Worm (Caenorhabditis elegans): ENCODE results near the gene taf-7.2.

The taf-7.2 gene

DNA sequence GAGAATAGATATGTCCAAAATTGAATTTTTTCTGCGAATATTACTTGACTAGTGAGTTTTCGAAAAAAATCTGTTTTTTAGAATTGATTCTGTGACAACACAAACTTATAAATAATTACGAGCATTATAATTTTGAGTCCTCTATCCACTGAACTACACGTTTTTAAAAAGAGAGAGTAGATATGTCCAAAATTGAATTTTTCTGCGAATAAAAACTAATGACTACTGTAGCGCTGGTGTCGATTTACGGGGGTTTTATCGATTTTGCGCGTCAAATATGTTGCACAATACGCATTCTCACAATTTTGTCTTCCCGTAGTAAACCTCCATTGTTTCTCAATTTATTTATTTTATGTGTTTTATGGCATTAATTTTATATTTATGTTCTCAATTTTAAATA is 21.3 kb downstream of the taf-7.2 start:
- TF ChIP-seq lin-14 (GFP tag; optimal IDR thresholded peaks at IDR 0.05) (no peak), elt-3 (tag; optimal IDR thresholded peaks at IDR 0.05) (no peak), efl-3 (GFP tag; optimal IDR thresholded peaks at IDR 0.05) (no peak)

DNA sequence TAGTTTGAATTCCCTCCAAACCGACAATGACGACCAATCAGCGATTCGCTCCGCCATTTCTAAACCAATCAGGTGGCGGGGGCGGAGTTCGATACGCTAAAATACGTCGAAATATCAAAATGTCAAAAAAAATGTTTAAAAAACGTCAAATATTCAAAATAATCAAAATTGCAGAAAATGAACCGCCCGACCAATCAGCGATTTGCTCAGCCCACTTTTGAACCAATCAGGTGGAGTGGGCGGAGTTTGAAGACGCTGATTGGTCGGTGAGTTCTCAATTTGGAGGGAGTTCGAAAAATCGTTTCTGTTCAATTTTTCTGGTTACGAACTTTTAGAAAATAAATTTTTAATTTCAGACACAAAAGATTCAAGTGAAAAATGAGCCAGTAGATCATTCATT is 28.6 kb downstream of the taf-7.2 start:
- no peak for TF ChIP-seq ztf-4 (tag; optimal IDR thresholded peaks at IDR 0.05)
- TF ChIP-seq nhr-84 (tag; optimal IDR thresholded peaks at IDR 0.05) = no peak
- TF ChIP-seq unc-30 (tag; optimal IDR thresholded peaks at IDR 0.05) = no peak
- TF ChIP-seq ceh-88 (GFP tag; IDR thresholded peaks at IDR 0.05) = no peak
- TF ChIP-seq unc-98 (GFP tag; IDR thresholded peaks at IDR 0.05) = no peak
- no peak for TF ChIP-seq F16B12.6 (tag; optimal IDR thresholded peaks at IDR 0.05)
- no peak for TF ChIP-seq nhr-71 (tag; optimal IDR thresholded peaks at IDR 0.05)
- TF ChIP-seq pqm-1 (tag; optimal IDR thresholded peaks at IDR 0.05) = no peak
- no peak for TF ChIP-seq lin-35 (GFP tag; optimal IDR thresholded peaks at IDR 0.05)
- no peak for TF ChIP-seq nhr-11 (tag; optimal IDR thresholded peaks at IDR 0.05)
- TF ChIP-seq C16A3.4 (tag; optimal IDR thresholded peaks at IDR 0.05) = no peak
- no peak for TF ChIP-seq nhr-237 (tag; optimal IDR thresholded peaks at IDR 0.05)
- TF ChIP-seq nhr-90 (tag; optimal IDR thresholded peaks at IDR 0.05; ENCODE audit: poor library complexity) = no peak
- no peak for TF ChIP-seq nhr-47 (tag; optimal IDR thresholded peaks at IDR 0.05)

DNA sequence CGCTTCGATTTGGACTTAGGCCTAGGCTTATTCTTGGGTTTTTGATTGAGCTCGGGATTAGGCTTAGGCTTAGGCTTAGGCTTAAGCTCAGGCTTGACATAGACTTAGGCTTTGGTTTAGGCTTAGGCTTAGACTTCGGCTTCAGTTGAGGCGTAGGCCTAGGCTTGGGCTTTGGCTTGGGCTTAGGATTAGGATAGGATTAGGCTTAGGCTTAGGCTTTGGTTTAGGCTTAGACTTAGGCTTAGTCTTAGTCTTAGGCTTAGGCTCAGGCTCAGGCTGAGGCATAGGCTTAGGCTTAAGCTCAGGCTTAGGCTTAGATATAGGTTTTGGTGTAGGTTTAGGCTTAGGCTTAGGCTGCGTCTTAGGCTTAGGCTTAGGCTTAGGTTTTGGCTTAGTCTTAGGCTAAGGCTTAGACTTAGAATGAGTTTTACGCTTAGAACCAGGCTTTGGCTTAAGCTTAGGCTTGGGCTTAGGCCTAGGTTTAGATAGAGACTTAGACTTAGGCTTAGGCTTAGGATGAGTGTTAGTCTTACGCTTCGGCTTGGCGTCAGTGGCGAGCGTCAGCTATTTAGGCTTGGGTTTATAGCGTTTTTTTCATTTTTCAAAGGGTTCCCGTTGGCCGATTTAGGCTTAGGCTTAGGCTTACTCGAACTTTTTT is 30.6 kb downstream of the taf-7.2 start:
- TF ChIP-seq rnt-1 (tag; optimal IDR thresholded peaks at IDR 0.05) = no peak
- peak; percentile 54 for TF ChIP-seq nhr-85 (tag)
- no peak for TF ChIP-seq grh-1 (GFP tag; IDR thresholded peaks at IDR 0.05)
- TF ChIP-seq snpc-4 (tag; optimal IDR thresholded peaks at IDR 0.05) = no peak

DNA sequence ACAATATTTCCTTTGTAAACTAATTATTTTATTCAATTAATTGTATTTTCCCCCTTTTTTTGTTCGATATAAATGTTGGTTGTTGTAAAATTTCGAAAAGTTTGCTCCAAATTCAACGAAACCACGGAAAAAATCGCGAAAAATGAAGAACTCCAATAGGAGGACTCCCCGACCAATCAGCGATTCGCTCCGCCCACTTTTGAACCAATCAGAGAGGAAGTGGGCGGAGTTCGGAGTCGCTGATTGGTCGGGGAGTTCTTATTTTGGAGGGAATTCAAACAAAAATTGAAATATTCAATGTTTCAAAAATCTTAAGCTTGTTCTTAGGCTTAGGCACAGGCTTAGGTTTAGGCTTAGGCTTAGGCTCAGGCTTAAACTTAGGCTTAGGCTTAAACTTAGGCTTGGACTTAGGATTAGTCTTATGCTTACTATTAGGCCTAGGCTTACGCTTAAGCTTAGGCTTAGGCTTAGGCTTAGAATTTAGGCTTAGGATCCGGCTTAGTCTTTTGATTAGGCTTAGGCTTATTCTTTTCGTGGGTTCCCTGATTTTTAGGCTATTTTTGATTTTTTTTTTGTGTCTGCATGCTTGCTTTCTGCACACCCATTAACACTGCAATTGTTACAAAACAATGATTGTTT is 32.7 kb downstream of the taf-7.2 start:
- TF ChIP-seq F16B12.6 (tag; optimal IDR thresholded peaks at IDR 0.05) (no peak), aly-2 (tag; optimal IDR thresholded peaks at IDR 0.05) (no peak), nhr-85 (tag) (peak; percentile 40), pag-3 (tag; optimal IDR thresholded peaks at IDR 0.05; ENCODE audit: borderline replicate concordance, insufficient read depth) (no peak), nhr-77 (tag; optimal IDR thresholded peaks at IDR 0.05) (no peak), ets-5 (GFP tag; IDR thresholded peaks at IDR 0.05) (no peak), nhr-84 (tag; optimal IDR thresholded peaks at IDR 0.05) (no peak), isw-1 (GFP tag; IDR thresholded peaks at IDR 0.05) (no peak)

DNA sequence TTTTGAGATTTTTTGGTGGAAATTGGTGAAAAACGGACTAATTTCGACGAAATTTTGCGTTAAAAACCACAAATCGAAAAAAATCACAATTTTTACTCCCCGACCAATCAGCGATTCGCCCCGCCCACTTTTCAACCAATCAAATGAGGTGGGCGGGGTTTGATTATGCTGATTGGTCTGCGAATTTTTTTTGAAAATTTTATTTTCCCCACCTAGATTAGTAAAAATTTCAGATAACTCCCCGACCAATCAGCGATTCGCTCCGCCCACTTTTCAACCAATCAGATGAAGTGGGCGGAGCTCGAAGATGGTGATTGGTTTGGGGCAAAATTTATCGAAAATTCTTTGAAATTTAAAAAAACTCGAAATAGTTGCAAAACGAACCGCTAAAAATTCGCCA is 34.0 kb downstream of the taf-7.2 start:
- TF ChIP-seq lir-3 (tag; optimal IDR thresholded peaks at IDR 0.05; ENCODE audit: poor library complexity) (no peak), hpl-2 (GFP tag; optimal IDR thresholded peaks at IDR 0.05) (no peak), efl-1 (optimal IDR thresholded peaks at IDR 0.05) (no peak), efl-1 (GFP tag; optimal IDR thresholded peaks at IDR 0.05 in 1 of 2) (no peak), elt-3 (tag; optimal IDR thresholded peaks at IDR 0.05) (no peak), skn-1 (tag; optimal IDR thresholded peaks at IDR 0.05) (no peak), hlh-4 (tag; optimal IDR thresholded peaks at IDR 0.05) (no peak), ceh-82 (tag; optimal IDR thresholded peaks at IDR 0.05) (no peak), nhr-19 (GFP tag; conservative IDR thresholded peaks at IDR 0.05) (no peak), lsy-2 (tag; optimal IDR thresholded peaks at IDR 0.05) (no peak), lin-13 (GFP tag; optimal IDR thresholded peaks at IDR 0.05) (no peak), nhr-76 (tag; optimal IDR thresholded peaks at IDR 0.05) (no peak), ztf-4 (tag; optimal IDR thresholded peaks at IDR 0.05) (no peak), ets-5 (GFP tag; IDR thresholded peaks at IDR 0.05) (no peak), nhr-11 (tag; optimal IDR thresholded peaks at IDR 0.05) (no peak), efl-3 (GFP tag; optimal IDR thresholded peaks at IDR 0.05) (no peak)

All from whole organism, L1 larva.